Worm (Caenorhabditis elegans) whole organism, L2 larva: ENCODE results near the gene hir-1.

Experiments
- ama-1 ChIP-seq: fragments of 150-350 bp; optimal IDR thresholded peaks from 2 replicates; lab custom pipeline; 2018; ENCODE audit warnings: inconsistent platforms
- ceh-16 ChIP-seq: fragments of 150-350 bp; optimal IDR thresholded peaks from 2 replicates; lab custom pipeline; 2014; ENCODE audit warnings: missing biosample characterization, missing genetic modification characterization
- ceh-82 ChIP-seq: fragments of 150-350 bp; optimal IDR thresholded peaks from 2 replicates; lab custom pipeline; 2014; ENCODE audit warnings: missing biosample characterization, missing genetic modification characterization
- elt-1 ChIP-seq: fragments of 150-350 bp; optimal IDR thresholded peaks from 2 replicates; lab custom pipeline; 2014; ENCODE audit warnings: missing biosample characterization, missing genetic modification characterization
- gmeb-1 ChIP-seq: fragments of 150-350 bp; optimal IDR thresholded peaks from 2 replicates; lab custom pipeline; 2014; ENCODE audit warnings: missing biosample characterization, missing genetic modification characterization
- lsy-2 ChIP-seq, 2 experiments: fragments of 150-350 bp in 1 of 2; sonication (generic microtip) in 1 of 2; optimal IDR thresholded peaks; 2 replicates each; lab custom pipeline; 2014 to 2017; ENCODE audit warnings: missing biosample characterization in 2 of 2, missing genetic modification characterization in 2 of 2
- mab-5 ChIP-seq: fragments of 150-350 bp; optimal IDR thresholded peaks from 2 replicates; lab custom pipeline; 2014; ENCODE audit warnings: missing biosample characterization, missing genetic modification characterization
- nhr-11 ChIP-seq: fragments of 150-350 bp; optimal IDR thresholded peaks from 2 replicates; lab custom pipeline; 2014; ENCODE audit warnings: missing biosample characterization, missing genetic modification characterization
- nhr-21 ChIP-seq: fragments of 150-350 bp; optimal IDR thresholded peaks from 2 replicates; lab custom pipeline; 2014; ENCODE audit warnings: missing biosample characterization, missing genetic modification characterization
- nhr-23 ChIP-seq: fragments of 150-350 bp; optimal IDR thresholded peaks from 2 replicates; lab custom pipeline; 2014; ENCODE audit warnings: missing biosample characterization, missing genetic modification reagents, missing genetic modification characterization
- nhr-25 ChIP-seq: fragments of 150-350 bp; sonication (generic microtip); optimal IDR thresholded peaks from 3 replicates; lab custom pipeline; 2014; ENCODE audit warnings: missing biosample characterization, missing genetic modification characterization
- sma-3 ChIP-seq: sonication (generic microtip); optimal IDR thresholded peaks from 2 replicates; lab custom pipeline; 2016; ENCODE audit warnings: missing genetic modification reagents, missing genetic modification characterization, missing compliant biosample characterization

hir-1 gene

ce11 chrV:5579666-5580065, 57.7 kb downstream of the hir-1 start:
- TF ChIP-seq sma-3 (no peak), ama-1 (no peak), nhr-11 (tag; lab: Kevin White, UChicago) (no peak), lsy-2 (tag; optimal IDR thresholded peaks at IDR 0.05; lab: Kevin White, UChicago) (no peak), nhr-23 (tag; lab: Kevin White, UChicago) (no peak), nhr-25 (tag; lab: Kevin White, UChicago) (no peak), nhr-21 (tag; lab: Kevin White, UChicago) (no peak), ceh-16 (tag; lab: Kevin White, UChicago) (no peak), mab-5 (tag; lab: Kevin White, UChicago) (no peak), elt-1 (tag; lab: Kevin White, UChicago) (no peak), ceh-82 (tag; lab: Kevin White, UChicago) (no peak), gmeb-1 (tag; lab: Kevin White, UChicago) (no peak)
- TF ChIP-seq, all 48 proteins: peak for 0
